Fruit fly (Drosophila melanogaster): ENCODE measurements around the gene Spindly.

Gene Spindly

DNA sequence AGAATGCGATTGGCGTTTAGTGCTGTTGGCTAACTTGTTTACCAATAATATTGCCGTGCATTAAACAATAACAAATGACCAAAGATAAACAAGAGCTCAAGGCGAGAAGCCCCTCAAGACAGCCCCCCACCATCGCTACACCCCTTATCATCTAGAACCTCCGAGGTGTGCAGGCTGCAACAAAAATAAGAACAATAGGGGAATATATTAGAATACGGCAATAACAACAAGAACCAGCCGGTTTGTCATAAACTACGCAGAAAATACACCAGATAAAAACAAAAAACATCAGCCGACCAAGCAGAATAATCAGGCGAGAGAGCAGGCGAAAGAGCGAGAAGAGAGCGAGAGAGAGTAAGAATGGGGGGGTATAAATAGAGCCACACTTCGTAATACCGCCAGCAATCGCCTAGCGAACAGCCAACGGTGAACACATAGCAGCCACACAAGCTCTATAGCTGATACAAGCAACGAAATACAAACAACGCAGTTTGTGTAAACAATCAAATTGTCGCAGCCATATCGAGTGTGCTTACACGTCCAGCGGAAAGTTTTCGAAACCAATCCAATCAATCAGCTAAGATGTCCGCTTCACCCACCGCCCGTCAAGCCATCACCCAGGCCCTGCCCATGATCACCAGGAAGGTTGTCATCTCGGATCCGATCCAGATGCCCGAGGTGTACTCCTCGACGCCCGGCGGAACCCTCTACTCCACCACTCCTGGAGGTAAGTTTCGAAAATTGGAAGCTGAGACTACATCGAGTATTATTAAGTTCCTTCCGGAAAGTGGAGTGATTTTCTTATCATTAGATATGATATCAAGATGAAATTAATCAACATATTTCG, 51.9 kb downstream of the Spindly start, which contains the start of gene Thor (continued):
- TF ChIP-seq twi (tag; optimal IDR thresholded peaks at IDR 0.05) (peak; percentile 0), disco-r (GFP tag; optimal IDR thresholded peaks at IDR 0.05) (peak; percentile 58), CG1832 (GFP tag; optimal IDR thresholded peaks at IDR 0.05) (no peak), CG2202 (tag; optimal IDR thresholded peaks at IDR 0.05) (peak; percentile 54), gem (tag; optimal IDR thresholded peaks at IDR 0.05) (peak; percentile 17), ERR (GFP tag; optimal IDR thresholded peaks at IDR 0.05) (peak; percentile 77), CG8388 (GFP tag; optimal IDR thresholded peaks at IDR 0.05) (peak; percentile 24), Chrac-16 (GFP tag; optimal IDR thresholded peaks at IDR 0.05) (peak; percentile 16), CG18011 (GFP tag; optimal IDR thresholded peaks at IDR 0.05) (peak; percentile 24), zf30C (GFP tag; optimal IDR thresholded peaks at IDR 0.05) (peak; percentile 29), CG3281 (GFP tag; optimal IDR thresholded peaks at IDR 0.05) (peak; percentile 67), CG9817 (tag; optimal IDR thresholded peaks at IDR 0.05) (peak; percentile 26), CG17912 (GFP tag; optimal IDR thresholded peaks at IDR 0.05) (no peak), CG2678 (tag; optimal IDR thresholded peaks at IDR 0.05) (peak; percentile 61), MBD-R2 (GFP tag; IDR thresholded peaks at IDR 0.05) (peak; percentile 21; the same call in 1 of the 2 replicates), btn (GFP tag; optimal IDR thresholded peaks at IDR 0.05) (peak; percentile 76), CG5245 (GFP tag; optimal IDR thresholded peaks at IDR 0.05) (peak; percentile 39), CTCF (GFP tag; optimal IDR thresholded peaks at IDR 0.05) (peak; percentile 29), CG8290 (GFP tag; optimal IDR thresholded peaks at IDR 0.05) (no peak), CG8290 (tag; optimal IDR thresholded peaks at IDR 0.05) (peak; percentile 65 to 94), HLH4C (GFP tag; IDR thresholded peaks at IDR 0.05; ENCODE audit: partially characterized antibody) (peak; percentile 55; the same call in 1 of the 3 replicates), CG3163 (GFP tag; optimal IDR thresholded peaks at IDR 0.05) (peak; percentile 73), Tbp (GFP tag; optimal IDR thresholded peaks at IDR 0.05) (no peak), GATAe (GFP tag; conservative IDR thresholded peaks at IDR 0.05) (no peak), bab2 (GFP tag; optimal IDR thresholded peaks at IDR 0.05) (peak; percentile 11), D19B (GFP tag; optimal IDR thresholded peaks at IDR 0.05) (no peak), nerfin-1 (tag; optimal IDR thresholded peaks at IDR 0.05) (peak; percentile 63), ham (GFP tag; IDR thresholded peaks at IDR 0.05) (no peak; the same call in 1 of the 2 replicates), seq (GFP tag; IDR thresholded peaks at IDR 0.05) (peak; percentile 86), CG4328 (GFP tag; optimal IDR thresholded peaks at IDR 0.05) (peak; percentile 72), Ets97D (GFP tag; optimal IDR thresholded peaks at IDR 0.05) (no peak), Hr39 (optimal IDR thresholded peaks at IDR 0.05) (no peak), CG14014 (GFP tag; IDR thresholded peaks at IDR 0.05) (peak; percentile 64; the same call in 1 of the 2 replicates), Sin3A (optimal IDR thresholded peaks at IDR 0.05) (no peak), run (tag; optimal IDR thresholded peaks at IDR 0.05) (no peak), fru (optimal IDR thresholded peaks at IDR 0.05) (no peak), CG6654 (GFP tag; optimal IDR thresholded peaks at IDR 0.05) (no peak), CG15696 (tag; optimal IDR thresholded peaks at IDR 0.05) (peak; percentile 40), MESR4 (GFP tag; optimal IDR thresholded peaks at IDR 0.05) (peak; percentile 41), Usf (GFP tag; optimal IDR thresholded peaks at IDR 0.05) (no peak), Gug (GFP tag; IDR thresholded peaks at IDR 0.05) (no peak), sima (GFP tag; optimal IDR thresholded peaks at IDR 0.05) (no peak), dan (GFP tag; IDR thresholded peaks at IDR 0.05) (no peak), C15 (GFP tag; IDR thresholded peaks at IDR 0.05) (no peak), CG10462 (GFP tag; optimal IDR thresholded peaks at IDR 0.05) (peak; percentile 43), sens-2 (GFP tag; IDR thresholded peaks at IDR 0.05) (0 out of 2 replicates have a peak, but pooled peaks have one; percentile 63), gt (GFP tag; IDR thresholded peaks at IDR 0.05) (no peak; the same call in 1 of the 2 replicates), Antp (GFP tag; optimal IDR thresholded peaks at IDR 0.05) (peak; percentile 78), unpg (GFP tag; optimal IDR thresholded peaks at IDR 0.05) (peak; percentile 55), vfl (GFP tag; optimal IDR thresholded peaks at IDR 0.05) (peak; percentile 59), nau (GFP tag; optimal IDR thresholded peaks at IDR 0.05) (peak; percentile 71)

Data from whole organism, embryonic.